Worm (Caenorhabditis elegans): ENCODE data around the gene gsr-1.

DNA sequence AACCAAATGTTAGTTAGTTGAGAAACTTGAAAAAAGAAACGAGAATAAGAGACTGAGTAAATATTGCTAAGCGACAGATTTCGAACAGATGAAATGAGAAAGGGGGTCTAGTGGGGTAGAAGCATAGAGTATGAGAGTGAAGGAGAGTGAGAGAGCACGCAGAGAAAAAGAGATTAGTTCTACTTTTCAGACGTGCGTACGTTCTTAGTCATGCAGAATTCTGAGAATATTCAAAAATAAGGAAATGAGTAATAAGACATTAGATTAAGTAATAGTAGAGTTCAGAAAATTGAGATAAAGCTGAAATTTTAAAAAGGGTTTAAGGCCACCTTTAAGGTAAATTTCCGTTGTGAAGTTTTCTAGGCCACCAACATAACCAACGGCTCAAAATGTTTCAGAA lies 20.3 kb downstream of the gsr-1 start:
- TF ChIP-seq tbx-2 (tag; optimal IDR thresholded peaks at IDR 0.05): no peak
- no peak for TF ChIP-seq ceh-30 (tag; optimal IDR thresholded peaks at IDR 0.05)
- no peak for TF ChIP-seq K09A11.1 (tag; optimal IDR thresholded peaks at IDR 0.05; ENCODE audit: insufficient read depth)
- peak; percentile 15 for TF ChIP-seq pax-1 (tag; optimal IDR thresholded peaks at IDR 0.05)
- TF ChIP-seq T23F11.4 (GFP tag; optimal IDR thresholded peaks at IDR 0.05): no peak
- TF ChIP-seq ceh-31 (tag; optimal IDR thresholded peaks at IDR 0.05): no peak
